Worm (Caenorhabditis elegans): ENCODE data around the gene scl-8.

scl-8 gene

DNA sequence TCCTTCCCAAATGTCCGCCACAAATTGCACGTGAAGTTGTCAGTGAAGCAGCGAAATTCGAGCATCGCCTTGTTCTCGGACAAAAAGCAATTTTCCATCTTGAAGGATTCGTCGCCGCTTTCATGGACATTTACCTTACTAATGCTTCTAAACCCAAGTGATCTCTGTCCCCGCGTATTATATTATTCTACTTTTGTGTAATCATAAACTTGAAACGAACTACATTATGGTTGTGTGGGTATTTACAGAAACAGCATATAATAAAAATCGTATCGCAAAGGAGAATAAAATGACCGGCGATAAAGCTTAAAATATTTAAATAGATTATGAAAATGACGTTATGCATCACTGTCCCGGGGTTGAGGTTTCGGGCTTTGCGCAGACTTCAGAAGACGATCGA is 25.2 kb downstream of the scl-8 start:
- TF ChIP-seq hmg-11 (tag; optimal IDR thresholded peaks at IDR 0.05) (no peak), ztf-11 (tag; optimal IDR thresholded peaks at IDR 0.05) (no peak), ceh-28 (tag; optimal IDR thresholded peaks at IDR 0.05) (no peak), aly-2 (tag; optimal IDR thresholded peaks at IDR 0.05) (peak; percentile 30)

DNA sequence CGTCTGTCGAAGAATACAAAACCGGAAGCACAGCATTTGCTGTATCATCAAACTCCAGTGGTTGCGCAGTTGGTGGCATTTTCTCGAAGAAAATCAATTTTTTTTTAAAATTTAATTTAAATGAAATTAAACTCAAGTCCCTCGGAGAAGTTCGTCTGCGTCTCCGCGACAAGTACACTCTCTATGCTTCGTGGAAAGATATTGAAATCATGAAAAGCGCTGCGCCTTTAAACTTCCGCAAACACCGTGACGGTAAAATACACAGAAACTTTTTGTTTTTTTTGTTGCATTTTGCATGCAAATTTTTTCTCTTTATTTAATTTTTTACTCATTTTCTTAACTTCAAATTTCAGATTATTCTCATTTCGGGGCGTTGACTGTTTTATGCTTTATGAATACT is 27.1 kb downstream of the scl-8 start, which contains the start of the genes dli-1, tin-9.2 and exos-4.1:
Gene dli-1 (minus strand): TSS at position 141 of the 400 bp plus-strand sequence.
Gene tin-9.2 (plus strand): TSS at position 344 of the 400 bp plus-strand sequence.
Gene exos-4.1 (plus strand): TSS at position 348 of the 400 bp plus-strand sequence.
- no peak for TF ChIP-seq egl-27 (tag; optimal IDR thresholded peaks at IDR 0.05)
- TF ChIP-seq eor-1 (tag; optimal IDR thresholded peaks at IDR 0.05) = no peak
- peak; percentile 58 for TF ChIP-seq hmg-11 (tag; optimal IDR thresholded peaks at IDR 0.05)
- peak; percentile 69 for TF ChIP-seq pha-4 (tag; optimal IDR thresholded peaks at IDR 0.05)
- no peak for TF ChIP-seq lin-39 (tag; optimal IDR thresholded peaks at IDR 0.05)
- no peak for TF ChIP-seq unc-62 (GFP tag; optimal IDR thresholded peaks at IDR 0.05)
- TF ChIP-seq daf-12 (tag; optimal IDR thresholded peaks at IDR 0.05) = no peak
- TF ChIP-seq unc-39 (tag; optimal IDR thresholded peaks at IDR 0.05) = no peak
- no peak for TF ChIP-seq nhr-11 (tag; optimal IDR thresholded peaks at IDR 0.05)
- TF ChIP-seq ztf-4 (tag; optimal IDR thresholded peaks at IDR 0.05) = no peak
- TF ChIP-seq lin-15B (tag; optimal IDR thresholded peaks at IDR 0.05) = peak; percentile 83
- no peak for TF ChIP-seq mml-1 (tag; optimal IDR thresholded peaks at IDR 0.05)
- TF ChIP-seq R02D3.7 (tag; optimal IDR thresholded peaks at IDR 0.05) = peak; percentile 58
- no peak for TF ChIP-seq ZK546.5 (tag; optimal IDR thresholded peaks at IDR 0.05)
- TF ChIP-seq nhr-76 (tag; optimal IDR thresholded peaks at IDR 0.05) = no peak
- TF ChIP-seq nhr-43 (tag; optimal IDR thresholded peaks at IDR 0.05; ENCODE audit: poor library complexity, severe bottlenecking) = no peak
- no peak for TF ChIP-seq elt-1 (tag; optimal IDR thresholded peaks at IDR 0.05)
- TF ChIP-seq nhr-12 (tag; optimal IDR thresholded peaks at IDR 0.05) = no peak
- TF ChIP-seq elt-2 (tag; optimal IDR thresholded peaks at IDR 0.05) = peak; percentile 29
- TF ChIP-seq nhr-67 (tag; optimal IDR thresholded peaks at IDR 0.05) = no peak
- no peak for TF ChIP-seq nhr-28 (tag; optimal IDR thresholded peaks at IDR 0.05)
- TF ChIP-seq ceh-82 (tag; optimal IDR thresholded peaks at IDR 0.05) = no peak
- TF ChIP-seq zag-1 (tag; optimal IDR thresholded peaks at IDR 0.05) = no peak
- no peak for TF ChIP-seq lsy-12 (tag; optimal IDR thresholded peaks at IDR 0.05)
- no peak for TF ChIP-seq ceh-16 (tag; optimal IDR thresholded peaks at IDR 0.05)
- TF ChIP-seq skn-1 (tag; optimal IDR thresholded peaks at IDR 0.05) = peak; percentile 54
- TF ChIP-seq fkh-10 (GFP tag; optimal IDR thresholded peaks at IDR 0.05) = no peak
- no peak for TF ChIP-seq sea-2 (GFP tag; optimal IDR thresholded peaks at IDR 0.05)
- no peak for TF ChIP-seq mdl-1 (tag; optimal IDR thresholded peaks at IDR 0.05)
- peak; percentile 77 for TF ChIP-seq nfya-1 (tag; optimal IDR thresholded peaks at IDR 0.05; ENCODE audit: insufficient read depth)
- no peak for TF ChIP-seq ceh-9 (tag; optimal IDR thresholded peaks at IDR 0.05)
- TF ChIP-seq ama-1 (optimal IDR thresholded peaks at IDR 0.05) = no peak
- no peak for TF ChIP-seq aly-2 (tag; optimal IDR thresholded peaks at IDR 0.05)
- no peak for TF ChIP-seq fkh-2 (tag; optimal IDR thresholded peaks at IDR 0.05)
- no peak for TF ChIP-seq ztf-11 (tag; optimal IDR thresholded peaks at IDR 0.05)
- peak; percentile 14 for TF ChIP-seq pqm-1 (tag; optimal IDR thresholded peaks at IDR 0.05)
- peak; percentile 65 for TF ChIP-seq nhr-23 (tag; optimal IDR thresholded peaks at IDR 0.05)
- peak; percentile 54 for TF ChIP-seq ceh-28 (tag; optimal IDR thresholded peaks at IDR 0.05)
- peak; percentile 77 for TF ChIP-seq egl-5 (tag; optimal IDR thresholded peaks at IDR 0.05)
- TF ChIP-seq snpc-4 (tag; optimal IDR thresholded peaks at IDR 0.05) = peak; percentile 31
- TF ChIP-seq fos-1 (tag; optimal IDR thresholded peaks at IDR 0.05) = no peak
- TF ChIP-seq jun-1 (tag; optimal IDR thresholded peaks at IDR 0.05) = peak; percentile 3
- no peak for TF ChIP-seq tbx-2 (tag; optimal IDR thresholded peaks at IDR 0.05)
- no peak for TF ChIP-seq elt-3 (tag; optimal IDR thresholded peaks at IDR 0.05)
- TF ChIP-seq nhr-237 (tag; optimal IDR thresholded peaks at IDR 0.05) = no peak
- TF ChIP-seq nhr-25 (tag; optimal IDR thresholded peaks at IDR 0.05) = peak; percentile 35
- no peak for TF ChIP-seq nhr-77 (tag; optimal IDR thresholded peaks at IDR 0.05)

All from whole organism, L3 larva.